Worm (Caenorhabditis elegans) whole organism, mixed stage, embryonic: Measurements from ENCODE around the gene C50E10.2.

ENCODE experiments used
- blmp-1 ChIP-seq: fragments of 150-350 bp; optimal IDR thresholded peaks from 2 replicates; lab custom pipeline; 2014; ENCODE audit warnings: missing biosample characterization, missing genetic modification characterization
- ceh-43 ChIP-seq: fragments of 200-800 bp; sonication (Bioruptor generic); optimal IDR thresholded peaks from 2 replicates; lab custom pipeline; 2018; ENCODE audit warnings: mild to moderate bottlenecking, missing genetic modification characterization, moderate library complexity, missing compliant biosample characterization
- elt-3 ChIP-seq: fragments of 150-350 bp; optimal IDR thresholded peaks from 2 replicates; lab custom pipeline; 2014; ENCODE audit warnings: missing biosample characterization, missing genetic modification characterization
- nhr-76 ChIP-seq: sonication (generic microtip); optimal IDR thresholded peaks from 2 replicates; lab custom pipeline; 2017; ENCODE audit warnings: missing biosample characterization, missing genetic modification characterization
- pha-4 ChIP-seq: fragments of 150-350 bp; optimal IDR thresholded peaks from 2 replicates; lab custom pipeline; 2018; ENCODE audit warnings: missing biosample characterization, missing genetic modification reagents, missing genetic modification characterization
- sptf-1 ChIP-seq: sonication (generic microtip); optimal IDR thresholded peaks from 2 replicates; lab custom pipeline; 2017; ENCODE audit warnings: mild to moderate bottlenecking, missing genetic modification characterization, moderate library complexity, missing compliant biosample characterization
- unc-62 ChIP-seq: fragments of 150-350 bp; optimal IDR thresholded peaks from 2 replicates; lab custom pipeline; 2014; ENCODE audit warnings: missing biosample characterization, missing genetic modification reagents, missing genetic modification characterization

DNA sequence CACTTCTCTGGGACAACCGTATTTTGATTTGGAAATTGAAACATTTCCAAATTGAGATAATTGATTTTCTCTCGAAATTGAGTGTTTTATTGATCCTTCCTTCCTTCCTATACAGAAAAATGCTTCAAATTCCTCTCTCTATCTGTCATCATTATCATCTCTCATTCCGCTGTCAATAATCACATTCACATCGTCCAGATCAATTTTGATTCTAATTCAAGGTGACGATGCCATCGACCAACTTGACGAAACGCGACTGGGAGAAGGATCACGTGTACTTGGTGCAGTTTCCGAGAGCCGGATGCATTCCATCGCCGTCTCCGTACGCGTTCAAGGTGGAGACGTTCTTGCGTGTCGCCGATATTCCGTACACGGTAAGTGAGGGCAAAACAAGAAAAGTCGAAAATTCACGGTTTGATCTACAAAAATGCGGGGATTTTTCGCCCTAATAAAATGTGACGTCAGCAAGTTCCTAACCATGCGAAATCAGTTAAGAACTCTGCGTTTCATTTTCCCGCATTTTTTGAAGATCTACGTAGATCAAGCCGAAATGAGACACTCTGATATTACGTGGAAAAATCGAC lies 45.5 kb downstream of the C50E10.2 start, which contains the start of gene faxc-1:
- TF ChIP-seq ceh-43: no peak
- TF ChIP-seq pha-4 (tag; lab: Kevin White, UChicago): no peak
- no peak for TF ChIP-seq nhr-76 (tag; lab: Kevin White, UChicago)
- no peak for TF ChIP-seq blmp-1
- no peak for TF ChIP-seq elt-3
- TF ChIP-seq unc-62 (GFP tag; lab: Kevin White, UChicago): peak; percentile 48
- TF ChIP-seq sptf-1 (tag; lab: Kevin White, UChicago): no peak
